Worm (Caenorhabditis elegans) whole organism, mixed stage, embryonic: ENCODE data around the gene ttbk-7.

Source experiments
- lsy-2 ChIP-seq: fragments of 150-350 bp; optimal IDR thresholded peaks from 2 replicates; lab custom pipeline; 2014; ENCODE audit warnings: missing biosample characterization, missing genetic modification characterization
- nhr-2 ChIP-seq: fragments of 150-350 bp; optimal IDR thresholded peaks from 2 replicates; lab custom pipeline; 2014; ENCODE audit warnings: missing biosample characterization, missing genetic modification characterization
- nhr-76 ChIP-seq: sonication (generic microtip); optimal IDR thresholded peaks from 2 replicates; lab custom pipeline; 2017; ENCODE audit warnings: missing biosample characterization, missing genetic modification characterization

DNA sequence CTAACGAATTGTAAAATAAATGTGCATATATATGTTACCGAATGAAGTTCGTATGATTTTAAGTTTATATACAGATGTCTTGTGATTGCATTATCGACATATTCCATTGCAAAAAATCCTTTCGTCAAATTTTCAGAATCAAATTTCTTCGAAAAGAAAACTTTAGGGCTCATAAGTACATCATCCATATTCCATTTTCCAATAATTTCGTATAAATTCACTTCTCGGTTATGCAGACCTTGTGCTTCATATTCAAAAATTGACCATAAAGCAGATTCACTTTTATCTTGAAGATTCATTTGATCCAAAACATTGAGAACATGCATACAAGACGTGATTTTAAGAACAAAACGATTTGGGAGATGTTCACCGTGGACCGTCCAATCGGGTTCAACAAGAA is 47.7 kb upstream of the ttbk-7 start:
- no peak for TF ChIP-seq nhr-76 (tag; lab: Kevin White, UChicago)
- no peak for TF ChIP-seq nhr-2 (tag; lab: Kevin White, UChicago)
- no peak for TF ChIP-seq lsy-2 (tag; lab: Kevin White, UChicago)
